Worm (Caenorhabditis elegans): Measurements from ENCODE around the gene par-4.
"Not testable (repeated sequence)": the region's sequence is repeated elsewhere in the genome, so short reads cannot be mapped to it uniquely, and the experiment has no call there.

- TF ChIP-seq ztf-23 (GFP tag; IDR thresholded peaks at IDR 0.05); tab-1 (GFP tag; IDR thresholded peaks at IDR 0.05); med-1 (GFP tag; optimal IDR thresholded peaks at IDR 0.05; ENCODE audit: insufficient read depth): not testable (repeated sequence)
These were observed 43.0 kb upstream of the par-4 start, which contains the start of the genes Y59A8B.25 and ebp-3 for ce11 chrV:18055297-18056019.
